Worm (Caenorhabditis elegans) whole organism, early embryonic: ENCODE measurements around the gene emb-9.

Source experiments
- B0310.2 ChIP-seq: sonication (generic microtip); optimal IDR thresholded peaks from 2 replicates; lab custom pipeline; 2016; ENCODE audit warnings: mild to moderate bottlenecking, missing genetic modification characterization, missing compliant biosample characterization
- F13C5.2 ChIP-seq: sonication (generic microtip); optimal IDR thresholded peaks from 2 replicates; lab custom pipeline; 2017; ENCODE audit warnings: mild to moderate bottlenecking, missing genetic modification characterization, inconsistent platforms, missing compliant biosample characterization
- ama-1 ChIP-seq: fragments of 150-350 bp; optimal IDR thresholded peaks from 2 replicates; lab custom pipeline; 2014
- ceh-36 ChIP-seq: sonication (generic microtip); optimal IDR thresholded peaks from 2 replicates; lab custom pipeline; 2016; ENCODE audit warnings: missing genetic modification characterization, inconsistent platforms, missing compliant biosample characterization
- ets-7 ChIP-seq: sonication (generic microtip); optimal IDR thresholded peaks from 2 replicates; lab custom pipeline; 2016; ENCODE audit warnings: missing genotype, missing genetic modification characterization, missing compliant biosample characterization
- flt-1 ChIP-seq: fragments of 200-800 bp; sonication (Bioruptor generic); IDR thresholded peaks from 2 replicates; pipeline ENCODE4 v1.3.6; 2022; ENCODE audit warnings: missing genetic modification characterization, missing compliant biosample characterization
- hmbx-1 ChIP-seq: sonication (generic microtip); optimal IDR thresholded peaks from 2 replicates; lab custom pipeline; 2016; ENCODE audit warnings: mild to moderate bottlenecking, missing genetic modification characterization, missing compliant biosample characterization
- hmg-4 ChIP-seq: fragments of 200-800 bp; sonication (Bioruptor generic); optimal IDR thresholded peaks from 2 replicates; lab custom pipeline; 2018; ENCODE audit warnings: mild to moderate bottlenecking, missing genetic modification characterization, missing compliant biosample characterization
- hnd-1 ChIP-seq: sonication (generic microtip); optimal IDR thresholded peaks from 2 replicates; lab custom pipeline; 2016; ENCODE audit warnings: missing genetic modification characterization, missing compliant biosample characterization
- pes-1 ChIP-seq: fragments of 200-800 bp; sonication (Bioruptor generic); IDR thresholded peaks from 2 replicates; pipeline ENCODE4 v1.3.6; 2022; ENCODE audit warnings: missing genetic modification reagents, missing genetic modification characterization, missing compliant biosample characterization
- scrt-1 ChIP-seq: fragments of 200-800 bp; sonication (Bioruptor generic); IDR thresholded peaks from 2 replicates; pipeline ENCODE4 v1.3.6; 2022; ENCODE audit warnings: missing genetic modification characterization, missing compliant biosample characterization
- sea-1 ChIP-seq: fragments of 200-800 bp; sonication (Bioruptor generic); conservative IDR thresholded peaks from 2 replicates; pipeline ENCODE4 v1.3.6; 2022; ENCODE audit warnings: missing genetic modification characterization, missing compliant biosample characterization
- tra-4 ChIP-seq: sonication (generic microtip); optimal IDR thresholded peaks from 2 replicates; lab custom pipeline; 2017; ENCODE audit warnings: missing genetic modification characterization, missing compliant biosample characterization

- no peak for TF ChIP-seq flt-1 (GFP tag; lab: Robert Waterston, UW)
- TF ChIP-seq hmbx-1 (tag; lab: Kevin White, UChicago) = no peak
- no peak for TF ChIP-seq hnd-1 (tag; lab: Kevin White, UChicago)
- no peak for TF ChIP-seq tra-4 (tag; lab: Kevin White, UChicago)
- no peak for TF ChIP-seq ama-1 (lab: Kevin White, UChicago)
- no peak for TF ChIP-seq pes-1 (GFP tag; lab: Robert Waterston, UW)
- TF ChIP-seq scrt-1 (GFP tag; lab: Robert Waterston, UW) = no peak
- no peak for TF ChIP-seq sea-1 (GFP tag; lab: Robert Waterston, UW)
- TF ChIP-seq B0310.2 (tag; lab: Kevin White, UChicago) = no peak
- no peak for TF ChIP-seq ets-7 (tag; lab: Kevin White, UChicago)
- no peak for TF ChIP-seq ceh-36 (tag; lab: Kevin White, UChicago)
- no peak for TF ChIP-seq F13C5.2 (tag; lab: Kevin White, UChicago)
- TF ChIP-seq hmg-4 (GFP tag; lab: Kevin White, UChicago) = no peak
Observed at ce11 chrIII:9297345-9297744, 46.9 kb downstream of the emb-9 start, which contains the start of gene K01B6.4.
